Fruit fly (Drosophila melanogaster) whole organism, adult: ENCODE data around the gene CG31538.
A peak's percentile ranks its signal among the peaks of the same experiment; 100 is the strongest.

Experiments used
- CG11617 ChIP-seq: fragments of 200-800 bp; sonication (Bioruptor generic); optimal IDR thresholded peaks from 2 replicates; lab custom pipeline; 2017; ENCODE audit warnings: mild to moderate bottlenecking, missing biosample characterization, missing genetic modification reagents, missing genetic modification characterization
- CG12768 ChIP-seq: fragments of 200-800 bp; sonication (Bioruptor generic); optimal IDR thresholded peaks from 2 replicates; lab custom pipeline; 2017; ENCODE audit warnings: missing biosample characterization, missing genetic modification characterization, mild to moderate bottlenecking, moderate library complexity, missing genetic modification reagents
- CG14711 ChIP-seq: fragments of 200-800 bp; sonication (Bioruptor generic); optimal IDR thresholded peaks from 2 replicates; lab custom pipeline; 2018; ENCODE audit warnings: missing biosample characterization, mild to moderate bottlenecking, missing genetic modification characterization, moderate library complexity
- CG1620 ChIP-seq: fragments of 200-800 bp; sonication (Bioruptor generic); optimal IDR thresholded peaks from 2 replicates; lab custom pipeline; 2016; ENCODE audit warnings: missing biosample characterization, missing genetic modification characterization
- CG33017 ChIP-seq: fragments of 200-800 bp; sonication (Bioruptor generic); optimal IDR thresholded peaks from 2 replicates; lab custom pipeline; 2018; ENCODE audit warnings: missing biosample characterization, mild to moderate bottlenecking, missing genetic modification characterization, moderate library complexity
- CG5204 ChIP-seq: fragments of 200-800 bp; sonication (Bioruptor generic); optimal IDR thresholded peaks from 2 replicates; lab custom pipeline; 2016; ENCODE audit warnings: missing biosample characterization, missing genetic modification characterization
- CG7045 ChIP-seq: fragments of 200-800 bp; sonication (Bioruptor generic); optimal IDR thresholded peaks from 2 replicates; lab custom pipeline; 2017; ENCODE audit warnings: missing biosample characterization, mild to moderate bottlenecking, missing genetic modification characterization
- CG7101 ChIP-seq: fragments of 200-800 bp; sonication (Bioruptor generic); optimal IDR thresholded peaks from 2 replicates; lab custom pipeline; 2018; ENCODE audit warnings: missing biosample characterization, mild to moderate bottlenecking, missing genetic modification characterization, moderate library complexity
- Clk ChIP-seq: fragments of 200-800 bp; sonication (Bioruptor generic); optimal IDR thresholded peaks from 2 replicates; lab custom pipeline; 2017; ENCODE audit warnings: missing biosample characterization, missing genetic modification characterization
- Crg-1 ChIP-seq: fragments of 200-800 bp; sonication (Bioruptor generic); optimal IDR thresholded peaks from 2 replicates; lab custom pipeline; 2016; ENCODE audit warnings: missing biosample characterization, missing genetic modification characterization
- Hr96 ChIP-seq: fragments of 200-800 bp; sonication (Bioruptor generic); optimal IDR thresholded peaks from 2 replicates; lab custom pipeline; 2016; ENCODE audit warnings: missing biosample characterization, missing genetic modification characterization
- Mnt ChIP-seq: fragments of 200-800 bp; sonication (Bioruptor generic); optimal IDR thresholded peaks from 2 replicates; lab custom pipeline; 2016; ENCODE audit warnings: missing biosample characterization, mild to moderate bottlenecking, missing genetic modification characterization
- bab1 ChIP-seq: fragments of 200-800 bp; sonication (Bioruptor generic); optimal IDR thresholded peaks from 3 replicates; lab custom pipeline; 2019; ENCODE audit warnings: missing biosample characterization, mild to moderate bottlenecking, missing genetic modification characterization, moderate library complexity
- cic ChIP-seq: fragments of 200-800 bp; sonication (Bioruptor generic); optimal IDR thresholded peaks from 2 replicates; lab custom pipeline; 2017; ENCODE audit warnings: missing biosample characterization, mild to moderate bottlenecking, missing genetic modification characterization, moderate library complexity
- cnc ChIP-seq, 2 experiments: fragments of >200 bp; optimal IDR thresholded peaks; 2 replicates each; lab custom pipeline; 2017
- kay ChIP-seq: fragments of 200-800 bp; sonication (Bioruptor generic); peaks from one replicate; lab custom pipeline; 2016; ENCODE audit warnings: missing biosample characterization, missing genetic modification characterization, borderline replicate concordance
- ovo ChIP-seq: fragments of 200-800 bp; sonication (Bioruptor generic); optimal IDR thresholded peaks from 2 replicates; lab custom pipeline; 2016; ENCODE audit warnings: missing biosample characterization, missing genetic modification characterization
- pad ChIP-seq: fragments of 200-800 bp; sonication (Bioruptor generic); optimal IDR thresholded peaks from 3 replicates; lab custom pipeline; 2017; ENCODE audit warnings: missing biosample characterization, missing genetic modification characterization, mild to moderate bottlenecking, moderate library complexity, missing genetic modification reagents
- tj ChIP-seq: fragments of 200-800 bp; sonication (Bioruptor generic); optimal IDR thresholded peaks from 3 replicates; lab custom pipeline; 2017; ENCODE audit warnings: missing biosample characterization, mild to moderate bottlenecking, missing genetic modification characterization, moderate library complexity
- toe ChIP-seq: fragments of 200-800 bp; sonication (Bioruptor generic); optimal IDR thresholded peaks from 2 replicates; lab custom pipeline; 2016; ENCODE audit warnings: missing biosample characterization, missing genetic modification characterization

CG31538 gene

DNA sequence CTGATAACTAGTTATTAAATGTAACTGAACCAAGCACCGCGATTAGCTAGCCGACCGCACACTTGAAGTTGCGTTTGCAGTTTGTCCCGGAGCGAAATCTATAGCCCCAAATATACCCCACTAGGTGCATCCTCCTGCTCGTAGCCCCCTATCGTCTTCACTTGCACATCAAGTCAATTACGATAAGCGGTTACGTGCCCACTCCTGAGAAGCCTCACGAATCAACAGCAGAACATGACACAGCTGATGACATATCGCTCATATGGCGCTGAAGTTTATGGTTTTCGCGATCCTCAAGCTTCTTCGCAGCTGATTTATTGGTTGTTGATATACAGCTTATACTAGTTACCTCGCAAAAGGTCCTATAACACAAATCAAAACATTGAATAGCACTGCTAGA is 16.4 kb downstream of the CG31538 start:
- no peak for TF ChIP-seq Hr96 (GFP tag; lab: Kevin White, UChicago)
- TF ChIP-seq bab1 (GFP tag; lab: Kevin White, UChicago) = no peak
- TF ChIP-seq Clk = no peak
- TF ChIP-seq tj (GFP tag; lab: Kevin White, UChicago) = no peak
- no peak for TF ChIP-seq CG1620 (GFP tag; lab: Kevin White, UChicago)
- peak; percentile 30 for TF ChIP-seq CG33017 (tag; lab: Kevin White, UChicago)
- peak; percentile 29 for TF ChIP-seq CG12768 (GFP tag; lab: Kevin White, UChicago)
- peak; percentile 56 for TF ChIP-seq cic (GFP tag; lab: Kevin White, UChicago)
- TF ChIP-seq CG14711 (tag; lab: Kevin White, UChicago) = no peak
- TF ChIP-seq kay (GFP tag; lab: Kevin White, UChicago) = no peak
- no peak for TF ChIP-seq CG7045 (GFP tag; lab: Kevin White, UChicago)
- TF ChIP-seq CG11617 (GFP tag; lab: Kevin White, UChicago) = no peak

DNA sequence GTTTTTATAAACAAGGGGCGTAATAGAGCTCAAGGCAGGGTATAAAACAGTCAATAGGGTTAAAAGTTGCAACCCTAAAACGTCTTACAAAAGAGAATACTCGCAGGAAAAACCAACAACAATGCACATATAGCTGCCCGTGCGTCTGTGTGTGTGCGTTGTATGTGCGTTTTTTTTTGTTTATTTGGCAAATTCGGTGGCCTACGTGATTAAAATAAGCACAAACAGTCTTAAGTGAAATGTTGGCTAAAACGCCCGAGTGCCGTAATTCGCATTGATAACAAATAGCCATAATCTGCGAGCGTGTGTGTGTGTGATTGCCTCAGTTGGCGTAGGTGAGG is 20.5 kb downstream of the CG31538 start:
- peak; percentile 85 for TF ChIP-seq tj (GFP tag; lab: Kevin White, UChicago)
- no peak for TF ChIP-seq pad (GFP tag; lab: Kevin White, UChicago)

DNA sequence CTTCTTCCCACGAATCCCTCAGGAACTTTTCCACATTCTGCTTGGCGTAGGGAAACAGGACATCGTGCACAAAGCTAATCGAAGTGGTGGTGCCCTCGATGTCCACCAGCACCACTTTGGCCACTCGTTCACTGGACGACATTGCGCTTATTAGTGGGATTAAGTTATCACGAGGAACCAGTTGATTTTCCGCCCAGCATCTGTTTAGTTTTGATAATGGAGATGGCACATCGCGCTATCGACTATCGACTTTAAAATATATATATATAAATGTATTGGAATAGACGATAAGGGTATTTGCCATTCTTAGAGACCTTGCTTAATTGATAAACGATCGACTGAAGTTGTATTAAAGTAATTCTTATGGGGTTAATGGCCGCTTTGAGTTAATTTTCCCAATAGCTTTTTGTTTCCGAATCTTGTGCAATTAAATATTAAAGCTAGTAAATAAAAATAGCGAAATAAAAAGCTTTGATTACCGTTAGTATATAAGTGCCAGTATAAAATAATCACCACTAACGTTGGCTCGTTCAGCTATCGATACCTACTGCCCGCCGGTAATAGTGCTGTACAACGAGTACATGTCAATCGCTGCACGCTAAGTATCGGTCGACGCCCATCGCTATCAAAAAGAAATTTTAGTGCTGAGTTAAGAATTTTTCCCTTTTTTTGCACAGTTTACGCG is 21.0 kb downstream of the CG31538 start, which contains the start of the genes Enoph and Hph:
Gene Enoph (minus strand): TSS at position 220 of the 685 bp plus-strand sequence.
Gene Hph (plus strand): TSS at position 576 of the 685 bp plus-strand sequence.
- TF ChIP-seq Mnt (peak; percentile 67), Clk (peak; percentile 61), Hr96 (GFP tag; lab: Kevin White, UChicago) (peak; percentile 75), toe (GFP tag; lab: Kevin White, UChicago) (peak; percentile 82), CG1620 (GFP tag; lab: Kevin White, UChicago) (peak; percentile 61), kay (GFP tag; lab: Kevin White, UChicago) (peak; percentile 56), ovo (GFP tag; lab: Kevin White, UChicago) (peak; percentile 75), cnc (optimal IDR thresholded peaks at IDR 0.05; lab: Kevin White, UChicago) (no peak), bab1 (GFP tag; lab: Kevin White, UChicago) (no peak), CG11617 (GFP tag; lab: Kevin White, UChicago) (peak; percentile 79), pad (GFP tag; lab: Kevin White, UChicago) (peak; percentile 57), Crg-1 (GFP tag; lab: Kevin White, UChicago) (peak; percentile 70), CG12768 (GFP tag; lab: Kevin White, UChicago) (peak; percentile 71), CG7045 (GFP tag; lab: Kevin White, UChicago) (peak; percentile 74), tj (GFP tag; lab: Kevin White, UChicago) (peak; percentile 93), CG14711 (tag; lab: Kevin White, UChicago) (peak; percentile 49), CG7101 (tag; lab: Kevin White, UChicago) (peak; percentile 70), cic (GFP tag; lab: Kevin White, UChicago) (peak; percentile 33), CG33017 (tag; lab: Kevin White, UChicago) (peak; percentile 79), CG5204 (GFP tag; lab: Kevin White, UChicago) (no peak)

DNA sequence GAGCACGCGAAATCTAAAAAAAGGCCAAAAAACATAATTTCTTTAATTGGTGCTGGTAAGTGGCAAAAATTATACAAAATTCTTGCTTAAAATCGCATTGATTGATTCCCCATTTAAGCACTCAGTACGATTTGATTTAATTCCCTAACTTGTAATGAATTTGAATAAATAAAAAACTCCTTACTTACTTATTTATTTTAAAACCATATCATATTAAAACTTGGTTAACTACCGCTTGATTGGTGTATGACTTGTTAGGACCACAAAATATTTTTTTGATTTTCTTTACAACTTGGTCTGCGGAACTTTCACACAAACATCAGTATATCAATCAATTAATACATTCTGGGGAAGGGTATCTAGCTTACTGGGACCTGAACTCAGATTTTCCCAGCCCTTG is 24.8 kb downstream of the CG31538 start, which contains the start of gene CG1113:
Gene CG1113 (plus strand): TSS at position 301 of the 400 bp plus-strand sequence.
- no peak for TF ChIP-seq cnc (optimal IDR thresholded peaks at IDR 0.05; lab: Kevin White, UChicago)
- TF ChIP-seq cic (GFP tag; lab: Kevin White, UChicago) = no peak
- TF ChIP-seq toe (GFP tag; lab: Kevin White, UChicago) = no peak
- TF ChIP-seq Hr96 (GFP tag; lab: Kevin White, UChicago) = no peak
- no peak for TF ChIP-seq CG33017 (tag; lab: Kevin White, UChicago)
- TF ChIP-seq tj (GFP tag; lab: Kevin White, UChicago) = no peak
- TF ChIP-seq CG1620 (GFP tag; lab: Kevin White, UChicago) = no peak
- TF ChIP-seq Mnt = no peak

DNA sequence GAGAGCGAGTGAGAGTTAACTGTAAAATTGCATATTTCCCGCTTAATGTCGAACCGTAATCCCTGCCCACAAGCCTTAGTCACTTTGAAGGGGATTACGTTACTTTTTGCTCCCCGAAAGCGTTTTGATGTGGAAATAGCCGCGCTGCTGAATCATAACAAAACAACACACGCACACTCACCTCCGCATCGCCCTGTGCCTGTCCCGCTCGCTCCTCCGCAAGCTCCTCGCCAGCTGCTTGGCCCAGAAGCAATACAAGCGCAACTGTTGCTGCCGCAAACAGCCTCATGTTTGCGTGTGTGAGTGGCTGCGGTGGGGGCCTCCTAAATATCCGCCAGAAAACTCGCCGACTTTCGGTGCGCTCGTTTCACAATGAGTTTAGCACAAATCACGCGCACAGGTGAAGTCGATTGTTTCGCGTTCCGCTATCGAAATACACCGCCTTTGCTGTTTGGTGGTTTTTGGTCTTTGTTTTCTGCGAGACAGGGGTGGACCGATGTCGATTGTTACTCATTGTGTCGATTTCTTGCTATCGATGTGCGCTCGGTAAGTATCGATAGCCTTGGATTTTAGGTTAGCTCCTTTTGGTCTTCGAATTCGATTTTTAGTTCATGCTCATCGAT is 26.3 kb downstream of the CG31538 start, which contains the start of gene CtsF:
Gene CtsF (minus strand): TSS at position 503 of the 623 bp plus-strand sequence.
- TF ChIP-seq toe (GFP tag; lab: Kevin White, UChicago) = no peak
- TF ChIP-seq CG12768 (GFP tag; lab: Kevin White, UChicago) = peak; percentile 16
- peak; percentile 46 for TF ChIP-seq CG11617 (GFP tag; lab: Kevin White, UChicago)
- no peak for TF ChIP-seq cnc (optimal IDR thresholded peaks at IDR 0.05; lab: Kevin White, UChicago)
- peak; percentile 76 for TF ChIP-seq pad (GFP tag; lab: Kevin White, UChicago)
- peak; percentile 34 for TF ChIP-seq CG1620 (GFP tag; lab: Kevin White, UChicago)
- no peak for TF ChIP-seq Hr96 (GFP tag; lab: Kevin White, UChicago)
- no peak for TF ChIP-seq CG5204 (GFP tag; lab: Kevin White, UChicago)
- TF ChIP-seq ovo (GFP tag; lab: Kevin White, UChicago) = peak; percentile 56
- peak; percentile 52 for TF ChIP-seq tj (GFP tag; lab: Kevin White, UChicago)
- TF ChIP-seq CG7045 (GFP tag; lab: Kevin White, UChicago) = peak; percentile 8
- no peak for TF ChIP-seq Clk
- no peak for TF ChIP-seq Crg-1 (GFP tag; lab: Kevin White, UChicago)
- TF ChIP-seq bab1 (GFP tag; lab: Kevin White, UChicago) = peak; percentile 82
- no peak for TF ChIP-seq CG14711 (tag; lab: Kevin White, UChicago)
- peak; percentile 75 for TF ChIP-seq cic (GFP tag; lab: Kevin White, UChicago)
- peak; percentile 73 for TF ChIP-seq Mnt
- TF ChIP-seq CG7101 (tag; lab: Kevin White, UChicago) = peak; percentile 13
- no peak for TF ChIP-seq kay (GFP tag; lab: Kevin White, UChicago)
- peak; percentile 48 for TF ChIP-seq CG33017 (tag; lab: Kevin White, UChicago)
